Fruit fly (Drosophila melanogaster) S2 (cell line): ENCODE results near the gene CG7352.

ENCODE experiments used
- CG8478 ChIP-seq: fragments of >200 bp; optimal IDR thresholded peaks from 2 replicates; lab custom pipeline; 2018
- CTCF ChIP-seq, 2 experiments: fragments of >200 bp; optimal IDR thresholded peaks; 2 replicates each; lab custom pipeline; 2018

- TF ChIP-seq CTCF (optimal IDR thresholded peaks at IDR 0.05; lab: Kevin White, UChicago) (no peak), CG8478 (lab: Kevin White, UChicago) (no peak)
Measured at dm6 chr3R:8317215-8317614, 30.2 kb upstream of the CG7352 start, which contains the start of gene Ctr1B.
